Worm (Caenorhabditis elegans): ENCODE measurements around the gene Y97E10B.1.

ce11 chrV:7964429-7964828 is 20.8 kb downstream of the Y97E10B.1 start:
- TF ChIP-seq dve-1 (tag; optimal IDR thresholded peaks at IDR 0.05; ENCODE audit: insufficient read depth) = no peak
- no peak for TF ChIP-seq pha-4 (GFP tag; IDR thresholded peaks at IDR 0.05)
- no peak for TF ChIP-seq pha-4 (tag; optimal IDR thresholded peaks at IDR 0.05)
- TF ChIP-seq ces-1 (GFP tag; optimal IDR thresholded peaks at IDR 0.05) = no peak
- no peak for TF ChIP-seq lin-38 (GFP tag; IDR thresholded peaks at IDR 0.05)
- TF ChIP-seq lin-39 (tag; optimal IDR thresholded peaks at IDR 0.05) = no peak
- no peak for TF ChIP-seq nhr-28 (tag; optimal IDR thresholded peaks at IDR 0.05)

Data from whole organism, L4 larva.